Fruit fly (Drosophila melanogaster) whole organism, embryonic: ENCODE measurements around the gene CG13898.

Source experiments
- Aef1 ChIP-seq: fragments of 200-800 bp; sonication (Bioruptor generic); IDR thresholded peaks from 3 replicates; pipeline ENCODE4 v1.3.6; 2022; ENCODE audit warnings: missing biosample characterization, missing genetic modification characterization
- Asciz ChIP-seq: fragments of 200-800 bp; sonication (Bioruptor generic); optimal IDR thresholded peaks from 2 replicates; lab custom pipeline; 2017; ENCODE audit warnings: missing biosample characterization, mild to moderate bottlenecking, missing genetic modification characterization, missing genetic modification reagents
- Bdp1 ChIP-seq: fragments of 200-800 bp; sonication (Bioruptor generic); optimal IDR thresholded peaks from 3 replicates; lab custom pipeline; 2016; ENCODE audit warnings: missing biosample characterization, missing genetic modification characterization
- C15 ChIP-seq: fragments of 200-800 bp; sonication (Bioruptor generic); IDR thresholded peaks from 3 replicates; pipeline ENCODE4 v1.3.6; 2022; ENCODE audit warnings: missing biosample characterization, missing genetic modification characterization
- CG10147 ChIP-seq: fragments of 200-800 bp; sonication (Bioruptor generic); optimal IDR thresholded peaks from 2 replicates; lab custom pipeline; 2019; ENCODE audit warnings: missing biosample characterization, mild to moderate bottlenecking, missing genetic modification characterization, moderate library complexity
- CG1603 ChIP-seq: fragments of 200-800 bp; sonication (Bioruptor generic); optimal IDR thresholded peaks from 2 replicates; lab custom pipeline; 2019; ENCODE audit warnings: missing biosample characterization, mild to moderate bottlenecking, missing genetic modification characterization, moderate library complexity
- CG17361 ChIP-seq: fragments of 200-800 bp; sonication (Bioruptor generic); IDR thresholded peaks from 3 replicates; pipeline ENCODE4 v1.3.6; 2022; ENCODE audit warnings: missing biosample characterization, missing genetic modification characterization
- CG2129 ChIP-seq: fragments of 200-800 bp; sonication (Bioruptor generic); IDR thresholded peaks from 2 replicates; pipeline ENCODE4 v1.3.6; 2022; ENCODE audit warnings: missing biosample characterization, missing genetic modification characterization; ENCODE audit not compliant: partially characterized antibody
- CG31224 ChIP-seq: fragments of 200-800 bp; sonication (Bioruptor generic); IDR thresholded peaks from 2 replicates; pipeline ENCODE4 v1.3.6; 2022; ENCODE audit warnings: missing biosample characterization, missing genetic modification characterization
- CG43689 ChIP-seq: fragments of 200-800 bp; sonication (Bioruptor generic); IDR thresholded peaks from 2 replicates; pipeline ENCODE4 v1.3.6; 2022; ENCODE audit warnings: missing biosample characterization, missing genetic modification characterization
- CG7928 ChIP-seq: fragments of 200-800 bp; sonication (Bioruptor generic); optimal IDR thresholded peaks from 2 replicates; lab custom pipeline; 2017; ENCODE audit warnings: missing biosample characterization, mild to moderate bottlenecking, missing genetic modification characterization
- CG8089 ChIP-seq: fragments of 200-800 bp; sonication (Bioruptor generic); optimal IDR thresholded peaks from 3 replicates; lab custom pipeline; 2016; ENCODE audit warnings: missing biosample characterization, missing genetic modification characterization
- CG9609 ChIP-seq: fragments of 200-800 bp; sonication (Bioruptor generic); optimal IDR thresholded peaks from 3 replicates; lab custom pipeline; 2016; ENCODE audit warnings: missing biosample characterization, missing genetic modification characterization
- CkIIα-i1 ChIP-seq: fragments of 200-800 bp; sonication (Bioruptor generic); IDR thresholded peaks from 2 replicates; pipeline ENCODE4 v1.3.6; 2022; ENCODE audit warnings: missing biosample characterization, missing genetic modification characterization
- Dad ChIP-seq: fragments of 200-800 bp; sonication (Bioruptor generic); optimal IDR thresholded peaks from 3 replicates; lab custom pipeline; 2016; ENCODE audit warnings: missing biosample characterization, missing genetic modification characterization
- Deaf1 ChIP-seq: fragments of 200-800 bp; optimal IDR thresholded peaks from 3 replicates; lab custom pipeline; 2019; ENCODE audit warnings: missing biosample characterization, mild to moderate bottlenecking, missing genetic modification characterization, moderate library complexity
- Doc3 ChIP-seq: fragments of 200-800 bp; sonication (Bioruptor generic); IDR thresholded peaks from 3 replicates; pipeline ENCODE4 v1.3.6; 2022; ENCODE audit warnings: missing biosample characterization, missing genetic modification characterization; ENCODE audit not compliant: partially characterized antibody
- E2f1 ChIP-seq: fragments of 200-800 bp; sonication (Bioruptor generic); IDR thresholded peaks from 2 replicates; pipeline ENCODE4 v1.3.6; 2022; ENCODE audit warnings: missing biosample characterization, missing genetic modification characterization
- Gsc ChIP-seq: fragments of 200-800 bp; sonication (Bioruptor generic); IDR thresholded peaks from 2 replicates; pipeline ENCODE4 v1.3.6; 2022; ENCODE audit warnings: missing biosample characterization, missing genetic modification characterization
- Gug ChIP-seq: fragments of 200-800 bp; sonication (Bioruptor generic); IDR thresholded peaks from 4 replicates; pipeline ENCODE4 v1.3.6; 2022; ENCODE audit warnings: missing biosample characterization, missing genetic modification characterization
- HmgZ ChIP-seq: fragments of 200-800 bp; sonication (Bioruptor generic); optimal IDR thresholded peaks from 2 replicates; lab custom pipeline; 2018; ENCODE audit warnings: missing biosample characterization, mild to moderate bottlenecking, missing genetic modification characterization
- Meics ChIP-seq: fragments of 200-800 bp; sonication (Bioruptor generic); optimal IDR thresholded peaks from 2 replicates; lab custom pipeline; 2017; ENCODE audit warnings: missing biosample characterization, mild to moderate bottlenecking, missing genetic modification characterization
- Nf-YA ChIP-seq: fragments of 200-800 bp; sonication (Bioruptor generic); IDR thresholded peaks from 2 replicates; pipeline ENCODE4 v1.3.6; 2022; ENCODE audit warnings: missing biosample characterization, missing genetic modification characterization
- Nf-YC ChIP-seq: fragments of 200-800 bp; optimal IDR thresholded peaks from 3 replicates; lab custom pipeline; 2019; ENCODE audit warnings: missing biosample characterization, mild to moderate bottlenecking, missing genetic modification characterization, moderate library complexity
- Opbp ChIP-seq: fragments of 200-800 bp; sonication (Bioruptor generic); IDR thresholded peaks from 3 replicates; pipeline ENCODE4 v1.3.6; 2022; ENCODE audit warnings: missing biosample characterization, missing genetic modification characterization; ENCODE audit not compliant: partially characterized antibody
- Rfx ChIP-seq: fragments of 200-800 bp; sonication (Bioruptor generic); IDR thresholded peaks from 2 replicates; pipeline ENCODE4 v1.3.6; 2022; ENCODE audit warnings: missing biosample characterization, missing genetic modification characterization
- ab ChIP-seq: fragments of 200-800 bp; sonication (Bioruptor generic); optimal IDR thresholded peaks from 2 replicates; lab custom pipeline; 2016; ENCODE audit warnings: missing biosample characterization, missing genetic modification characterization
- bigmax ChIP-seq: fragments of 200-800 bp; sonication (Bioruptor generic); optimal IDR thresholded peaks from 2 replicates; lab custom pipeline; 2018; ENCODE audit warnings: missing biosample characterization, mild to moderate bottlenecking, missing genetic modification characterization
- chinmo ChIP-seq: fragments of 200-800 bp; sonication (Bioruptor generic); IDR thresholded peaks from 4 replicates; pipeline ENCODE4 v1.3.6; 2022; ENCODE audit warnings: missing biosample characterization, missing genetic modification characterization; ENCODE audit not compliant: partially characterized antibody
- corto ChIP-seq: fragments of 200-800 bp; sonication (Bioruptor generic); optimal IDR thresholded peaks from 2 replicates; lab custom pipeline; 2016; ENCODE audit warnings: missing biosample characterization, mild to moderate bottlenecking, missing genetic modification characterization, moderate library complexity
- crol ChIP-seq: fragments of 200-800 bp; sonication (Bioruptor generic); IDR thresholded peaks from 2 replicates; pipeline ENCODE4 v1.3.6; 2022; ENCODE audit warnings: missing biosample characterization, missing genetic modification characterization
- cwo ChIP-seq: fragments of 200-800 bp; sonication (Bioruptor generic); optimal IDR thresholded peaks from 3 replicates; lab custom pipeline; 2017; ENCODE audit warnings: missing biosample characterization, missing genetic modification characterization, mild to moderate bottlenecking, moderate library complexity, missing genetic modification reagents
- disco-r ChIP-seq: fragments of 200-800 bp; sonication (Bioruptor generic); optimal IDR thresholded peaks from 2 replicates; lab custom pipeline; 2016; ENCODE audit warnings: missing biosample characterization, missing genetic modification characterization
- dmrt99B ChIP-seq: fragments of 200-800 bp; sonication (Bioruptor generic); optimal IDR thresholded peaks from 2 replicates; lab custom pipeline; 2018; ENCODE audit warnings: missing biosample characterization, mild to moderate bottlenecking, missing genetic modification characterization, moderate library complexity
- emc ChIP-seq: fragments of 200-800 bp; sonication (Bioruptor generic); optimal IDR thresholded peaks from 2 replicates; lab custom pipeline; 2016; ENCODE audit warnings: missing biosample characterization, missing genetic modification characterization
- esg ChIP-seq: fragments of 200-800 bp; sonication (Bioruptor generic); conservative IDR thresholded peaks from 2 replicates; pipeline ENCODE4 v1.3.6; 2022; ENCODE audit warnings: missing biosample characterization, missing genetic modification characterization
- exex ChIP-seq: fragments of 200-800 bp; sonication (Bioruptor generic); optimal IDR thresholded peaks from 4 replicates; lab custom pipeline; 2018; ENCODE audit warnings: missing biosample characterization, mild to moderate bottlenecking, missing genetic modification characterization, moderate library complexity
- gro ChIP-seq: fragments of 200-800 bp; sonication (Bioruptor generic); optimal IDR thresholded peaks from 2 replicates; lab custom pipeline; 2016; ENCODE audit warnings: missing biosample characterization, missing genetic modification characterization
- her ChIP-seq: fragments of 200-800 bp; sonication (Bioruptor generic); optimal IDR thresholded peaks from 2 replicates; lab custom pipeline; 2016; ENCODE audit warnings: missing biosample characterization, missing genetic modification characterization
- ind ChIP-seq: fragments of 200-800 bp; sonication (Bioruptor generic); optimal IDR thresholded peaks from 3 replicates; lab custom pipeline; 2016; ENCODE audit warnings: missing biosample characterization, missing genetic modification characterization
- jigr1 ChIP-seq: fragments of 200-800 bp; sonication (Bioruptor generic); IDR thresholded peaks from 3 replicates; pipeline ENCODE4 v1.3.6; 2022; ENCODE audit warnings: missing biosample characterization, missing genetic modification characterization
- lola ChIP-seq, 3 experiments: fragments of >200 bp in 2 of 3; fragments of 200-800 bp in 1 of 3; sonication (Bioruptor generic) in 1 of 3; optimal IDR thresholded peaks; 2 replicates each; lab custom pipeline; 2017 to 2019; ENCODE audit warnings: missing biosample characterization in 3 of 3, missing genetic modification characterization in 3 of 3, mild to moderate bottlenecking in 1 of 3, moderate library complexity in 1 of 3
- mam ChIP-seq: fragments of 200-800 bp; sonication (Bioruptor generic); optimal IDR thresholded peaks from 3 replicates; lab custom pipeline; 2016; ENCODE audit warnings: missing biosample characterization, missing genetic modification characterization
- onecut ChIP-seq: fragments of 200-800 bp; sonication (Bioruptor generic); IDR thresholded peaks from 2 replicates; pipeline ENCODE4 v1.3.6; 2022; ENCODE audit warnings: missing biosample characterization, missing genetic modification characterization
- org-1 ChIP-seq: fragments of 200-800 bp; sonication (Bioruptor generic); optimal IDR thresholded peaks from 2 replicates; lab custom pipeline; 2017; ENCODE audit warnings: missing biosample characterization, missing genetic modification characterization
- pfk ChIP-seq: fragments of 200-800 bp; sonication (Bioruptor generic); optimal IDR thresholded peaks from 2 replicates; lab custom pipeline; 2018; ENCODE audit warnings: missing biosample characterization, mild to moderate bottlenecking, missing genetic modification characterization, moderate library complexity
- sima ChIP-seq: fragments of 200-800 bp; sonication (Bioruptor generic); optimal IDR thresholded peaks from 2 replicates; lab custom pipeline; 2016; ENCODE audit warnings: missing biosample characterization, missing genetic modification characterization
- tgo ChIP-seq: fragments of 200-800 bp; sonication (Bioruptor generic); IDR thresholded peaks from 3 replicates; pipeline ENCODE4 v1.3.6; 2022; ENCODE audit warnings: missing biosample characterization, missing genetic modification characterization
- trem ChIP-seq: fragments of 200-800 bp; optimal IDR thresholded peaks from 3 replicates; lab custom pipeline; 2019; ENCODE audit warnings: missing biosample characterization, mild to moderate bottlenecking, missing genetic modification characterization, moderate library complexity

Gene CG13898

dm6 chr3L:796926-797802 is 6.7 kb downstream of the CG13898 start (continued):
- TF ChIP-seq crol (GFP tag; lab: Robert Waterston, UW) = peak; percentile 63
- no peak for TF ChIP-seq her (GFP tag; lab: Kevin White, UChicago)
- peak; percentile 81 for TF ChIP-seq Rfx
- peak; percentile 45; the same call in 2 of the 4 replicates for TF ChIP-seq Gug (GFP tag; lab: Robert Waterston, UW)
- TF ChIP-seq Dad (GFP tag; lab: Kevin White, UChicago) = no peak
- peak; percentile 42; the same call in 1 of the 2 replicates for TF ChIP-seq CG31224
- TF ChIP-seq dmrt99B (tag; lab: Kevin White, UChicago) = peak; percentile 81
- TF ChIP-seq CkIIα-i1 = no peak
- peak; percentile 66 for TF ChIP-seq CG17361
- TF ChIP-seq esg (GFP tag; lab: Robert Waterston, UW) = no peak
- TF ChIP-seq Doc3 (GFP tag; lab: Robert Waterston, UW) = no peak
- peak; percentile 72 for TF ChIP-seq cwo (GFP tag; lab: Kevin White, UChicago)
- no peak for TF ChIP-seq CG2129 (GFP tag; lab: Robert Waterston, UW)
- no peak for TF ChIP-seq lola (GFP tag; optimal IDR thresholded peaks at IDR 0.05; lab: Kevin White, UChicago)
- peak; percentile 71; the same call in 2 of the 3 replicates for TF ChIP-seq tgo
- TF ChIP-seq corto (GFP tag; lab: Kevin White, UChicago) = no peak
- TF ChIP-seq disco-r (GFP tag; lab: Kevin White, UChicago) = no peak
- TF ChIP-seq CG43689 (GFP tag; lab: Robert Waterston, UW) = no peak
- no peak for TF ChIP-seq CG8089 (GFP tag; lab: Kevin White, UChicago)
- TF ChIP-seq CG9609 (GFP tag; lab: Kevin White, UChicago) = no peak
- TF ChIP-seq Meics (GFP tag; lab: Kevin White, UChicago) = peak; percentile 73
- TF ChIP-seq HmgZ = no peak
- TF ChIP-seq ind = peak; percentile 44
- 0 out of 4 replicates have a peak, but pooled peaks have one; percentile 8 for TF ChIP-seq chinmo (GFP tag; lab: Robert Waterston, UW)
- TF ChIP-seq emc (GFP tag; lab: Kevin White, UChicago) = no peak
- no peak for TF ChIP-seq C15 (GFP tag; lab: Robert Waterston, UW)
- TF ChIP-seq mam (GFP tag; lab: Kevin White, UChicago) = no peak
- peak; percentile 41; the same call in 1 of the 2 replicates for TF ChIP-seq Nf-YA (GFP tag; lab: Robert Waterston, UW)
- no peak for TF ChIP-seq gro
- no peak for TF ChIP-seq sima
- no peak for TF ChIP-seq Gsc (GFP tag; lab: Robert Waterston, UW)
- no peak for TF ChIP-seq CG1603 (tag; lab: Kevin White, UChicago)
- TF ChIP-seq Bdp1 = no peak
- TF ChIP-seq bigmax = no peak
- no peak for TF ChIP-seq exex (tag; lab: Kevin White, UChicago)
- TF ChIP-seq CG10147 (GFP tag; lab: Kevin White, UChicago) = peak; percentile 69
- TF ChIP-seq trem (tag; lab: Kevin White, UChicago) = peak; percentile 18
- no peak for TF ChIP-seq Opbp
- peak; percentile 58 for TF ChIP-seq E2f1
- peak; percentile 9 for TF ChIP-seq Nf-YC (tag; lab: Kevin White, UChicago)
- TF ChIP-seq pfk = no peak
- TF ChIP-seq jigr1 (GFP tag; lab: Robert Waterston, UW) = no peak
- no peak for TF ChIP-seq CG7928 (GFP tag; lab: Kevin White, UChicago)
- TF ChIP-seq ab (GFP tag; lab: Kevin White, UChicago) = no peak
- peak; percentile 55 for TF ChIP-seq Aef1 (GFP tag; lab: Robert Waterston, UW)
- peak; percentile 62 for TF ChIP-seq onecut (GFP tag; lab: Robert Waterston, UW)
- TF ChIP-seq org-1 = peak; percentile 43
- peak; percentile 86 for TF ChIP-seq Deaf1 (tag; lab: Kevin White, UChicago)
- peak; percentile 47 for TF ChIP-seq Asciz (GFP tag; lab: Kevin White, UChicago)
